Worm (Caenorhabditis elegans) whole organism, L4 larva: ENCODE results near the gene pha-1.

Experiments used
- D1046.2 ChIP-seq: fragments of 200-800 bp; sonication (Bioruptor generic); IDR thresholded peaks from 2 replicates; pipeline ENCODE4 v1.3.6; 2022; ENCODE audit warnings: missing genetic modification characterization, missing compliant biosample characterization
- F26F4.8 ChIP-seq: fragments of 200-800 bp; sonication (Bioruptor generic); conservative IDR thresholded peaks from 2 replicates; pipeline ENCODE4 v1.3.6; 2022; ENCODE audit warnings: missing genetic modification characterization, missing compliant biosample characterization
- F37D6.2 ChIP-seq: sonication (generic microtip); optimal IDR thresholded peaks from 2 replicates; lab custom pipeline; 2016; ENCODE audit warnings: mild to moderate bottlenecking, missing genetic modification characterization, missing compliant biosample characterization
- F49E8.2 ChIP-seq: sonication (generic microtip); optimal IDR thresholded peaks from 2 replicates; lab custom pipeline; 2016; ENCODE audit warnings: missing compliant biosample characterization, mild to moderate bottlenecking, missing genetic modification characterization, borderline replicate concordance
- T26A8.4 ChIP-seq: fragments of 200-800 bp; sonication (Bioruptor generic); IDR thresholded peaks from 2 replicates; pipeline ENCODE4 v1.3.6; 2022; ENCODE audit warnings: missing genetic modification characterization, missing compliant biosample characterization
- aha-1 ChIP-seq: fragments of 150-350 bp; peaks from one replicate; lab custom pipeline; 2014; ENCODE audit warnings: missing biosample characterization, missing genetic modification characterization
- ceh-28 ChIP-seq: fragments of 150-350 bp; optimal IDR thresholded peaks from 2 replicates; lab custom pipeline; 2014; ENCODE audit warnings: missing biosample characterization, missing genetic modification reagents, missing genetic modification characterization
- ceh-32 ChIP-seq: sonication (generic microtip); optimal IDR thresholded peaks from 2 replicates; lab custom pipeline; 2016; ENCODE audit warnings: mild to moderate bottlenecking, missing genetic modification characterization, missing compliant biosample characterization; ENCODE audit not compliant: poor library complexity
- ceh-82 ChIP-seq: sonication (generic microtip); optimal IDR thresholded peaks from 2 replicates; lab custom pipeline; 2017; ENCODE audit warnings: missing biosample characterization, missing genetic modification characterization
- ctbp-1 ChIP-seq: fragments of 200-800 bp; sonication (Bioruptor generic); IDR thresholded peaks from 2 replicates; pipeline ENCODE4 v1.3.6; 2022; ENCODE audit warnings: missing genetic modification reagents, missing genetic modification characterization, missing compliant biosample characterization
- daf-12 ChIP-seq: fragments of 150-350 bp; optimal IDR thresholded peaks from 2 replicates; lab custom pipeline; 2014; ENCODE audit warnings: missing biosample characterization, missing genetic modification reagents, missing genetic modification characterization
- daf-16 ChIP-seq, 3 experiments: sonication (generic microtip); optimal IDR thresholded peaks; 2 replicates each; lab custom pipeline; 2016 to 2017; ENCODE audit warnings: missing genetic modification characterization in 3 of 3, missing genetic modification reagents in 3 of 3, mild to moderate bottlenecking in 2 of 3, missing compliant biosample characterization in 2 of 3, missing biosample characterization in 1 of 3, moderate library complexity in 1 of 3
- daf-19 ChIP-seq: fragments of 200-800 bp; sonication (Bioruptor generic); conservative IDR thresholded peaks from 2 replicates; pipeline ENCODE4 v1.3.6; 2022; ENCODE audit warnings: missing genetic modification characterization, missing compliant biosample characterization
- dmd-6 ChIP-seq: fragments of 200-800 bp; sonication (Bioruptor generic); IDR thresholded peaks from 2 replicates; pipeline ENCODE4 v1.3.6; 2022; ENCODE audit warnings: missing genetic modification reagents, missing genetic modification characterization, missing compliant biosample characterization
- dmd-9 ChIP-seq: fragments of 200-800 bp; sonication (Bioruptor generic); IDR thresholded peaks from 2 replicates; pipeline ENCODE4 v1.3.6; 2022; ENCODE audit warnings: missing genetic modification reagents, missing genetic modification characterization, missing compliant biosample characterization
- dpl-1 ChIP-seq: fragments of 150-350 bp; optimal IDR thresholded peaks from 2 replicates; lab custom pipeline; 2014; ENCODE audit warnings: missing biosample characterization, missing genetic modification reagents, missing genetic modification characterization
- duxl-1 ChIP-seq: sonication (generic microtip); optimal IDR thresholded peaks from 2 replicates; lab custom pipeline; 2016; ENCODE audit warnings: mild to moderate bottlenecking, missing genetic modification characterization, moderate library complexity, missing compliant biosample characterization; ENCODE audit not compliant: poor library complexity
- dve-1 ChIP-seq: sonication (generic microtip); optimal IDR thresholded peaks from 2 replicates; lab custom pipeline; 2017; ENCODE audit warnings: antibody characterized with exemption, mild to moderate bottlenecking, missing genetic modification characterization, missing compliant biosample characterization; ENCODE audit not compliant: insufficient read depth
- egl-43 ChIP-seq: fragments of 200-800 bp; sonication (Bioruptor generic); IDR thresholded peaks from 2 replicates; pipeline ENCODE4 v1.3.6; 2022; ENCODE audit warnings: missing genetic modification reagents, missing genetic modification characterization, missing compliant biosample characterization
- fkh-10 ChIP-seq: fragments of 150-350 bp; optimal IDR thresholded peaks from 2 replicates; lab custom pipeline; 2014; ENCODE audit warnings: missing biosample characterization, missing genetic modification reagents, missing genetic modification characterization
- fos-1 ChIP-seq: fragments of 150-350 bp; optimal IDR thresholded peaks from 2 replicates; lab custom pipeline; 2014; ENCODE audit warnings: missing biosample characterization, missing genetic modification characterization
- hlh-11 ChIP-seq: fragments of 200-800 bp; sonication (Bioruptor generic); optimal IDR thresholded peaks from 2 replicates; lab custom pipeline; 2018; ENCODE audit warnings: mild to moderate bottlenecking, missing genetic modification characterization, missing compliant biosample characterization
- lim-7 ChIP-seq: fragments of 200-800 bp; sonication (Bioruptor generic); IDR thresholded peaks from 2 replicates; pipeline ENCODE4 v1.3.6; 2022; ENCODE audit warnings: missing genetic modification characterization, missing compliant biosample characterization
- lin-1 ChIP-seq: fragments of 200-800 bp; sonication (Bioruptor generic); IDR thresholded peaks from 2 replicates; pipeline ENCODE4 v1.3.6; 2022; ENCODE audit warnings: missing genetic modification reagents, missing genetic modification characterization, missing compliant biosample characterization
- lin-13 ChIP-seq: fragments of 150-350 bp; optimal IDR thresholded peaks from 2 replicates; lab custom pipeline; 2014; ENCODE audit warnings: missing biosample characterization, missing genetic modification reagents, missing genetic modification characterization
- lin-15B ChIP-seq: fragments of 150-350 bp; sonication (generic microtip); optimal IDR thresholded peaks from 3 replicates; lab custom pipeline; 2014; ENCODE audit warnings: missing biosample characterization, missing genetic modification characterization
- lin-38 ChIP-seq: fragments of 200-800 bp; sonication (Bioruptor generic); IDR thresholded peaks from 2 replicates; pipeline ENCODE4 v1.3.6; 2022; ENCODE audit warnings: missing genetic modification reagents, missing genetic modification characterization, missing compliant biosample characterization
- lsy-2 ChIP-seq, 2 experiments: fragments of 150-350 bp in 1 of 2; sonication (generic microtip) in 1 of 2; optimal IDR thresholded peaks; 2 replicates each; lab custom pipeline; 2014 to 2017; ENCODE audit warnings: missing biosample characterization in 2 of 2, missing genetic modification characterization in 2 of 2
- mdt-29 ChIP-seq: fragments of 200-800 bp; sonication (Bioruptor generic); IDR thresholded peaks from 2 replicates; pipeline ENCODE4 v1.3.6; 2022; ENCODE audit warnings: missing genetic modification reagents, missing genetic modification characterization, missing compliant biosample characterization
- mes-2 ChIP-seq: sonication (generic microtip); optimal IDR thresholded peaks from 2 replicates; lab custom pipeline; 2016; ENCODE audit warnings: missing genotype, mild to moderate bottlenecking, missing genetic modification characterization, missing compliant biosample characterization; ENCODE audit not compliant: poor library complexity, severe bottlenecking
- mxl-2 ChIP-seq: fragments of 200-800 bp; sonication (Bioruptor generic); conservative IDR thresholded peaks from 2 replicates; pipeline ENCODE4 v1.3.6; 2022; ENCODE audit warnings: missing genetic modification reagents, missing genetic modification characterization, missing compliant biosample characterization
- mxl-3 ChIP-seq: fragments of 200-800 bp; sonication (Bioruptor generic); optimal IDR thresholded peaks from 2 replicates; lab custom pipeline; 2018; ENCODE audit warnings: mild to moderate bottlenecking, missing genetic modification characterization, missing compliant biosample characterization
- nhr-28 ChIP-seq: fragments of 150-350 bp; optimal IDR thresholded peaks from 2 replicates; lab custom pipeline; 2014; ENCODE audit warnings: missing biosample characterization, missing genetic modification characterization
- nhr-42 ChIP-seq: fragments of 200-800 bp; sonication (Bioruptor generic); IDR thresholded peaks from 2 replicates; pipeline ENCODE4 v1.3.6; 2022; ENCODE audit warnings: missing genetic modification characterization, missing compliant biosample characterization
- pha-4 ChIP-seq, 2 experiments: fragments of 150-350 bp in 1 of 2; fragments of 200-800 bp in 1 of 2; sonication (Bioruptor generic) in 1 of 2; IDR thresholded peaks in 1 of 2; optimal IDR thresholded peaks in 1 of 2; 2 replicates each; pipeline versions ENCODE4 v1.3.6 to Lab custom; 2014 to 2022; ENCODE audit warnings: missing genetic modification characterization in 2 of 2, missing genetic modification reagents in 2 of 2, missing biosample characterization in 1 of 2, missing compliant biosample characterization in 1 of 2
- pqm-1 ChIP-seq: sonication (generic microtip); optimal IDR thresholded peaks from 2 replicates; lab custom pipeline; 2017; ENCODE audit warnings: missing biosample characterization, missing genetic modification characterization
- snpc-1.2 ChIP-seq: fragments of 200-800 bp; sonication (Bioruptor generic); IDR thresholded peaks from 2 replicates; pipeline ENCODE4 v1.3.6; 2022; ENCODE audit warnings: missing genetic modification reagents, missing genetic modification characterization, missing compliant biosample characterization
- snpc-4 ChIP-seq: fragments of 150-350 bp; optimal IDR thresholded peaks from 2 replicates; lab custom pipeline; 2014; ENCODE audit warnings: missing biosample characterization, missing genetic modification characterization
- tra-1 ChIP-seq: fragments of 200-800 bp; sonication (Bioruptor generic); IDR thresholded peaks from 2 replicates; pipeline ENCODE4 v1.3.6; 2022; ENCODE audit warnings: missing genetic modification reagents, missing genetic modification characterization, missing compliant biosample characterization
- unc-39 ChIP-seq: sonication (generic microtip); optimal IDR thresholded peaks from 2 replicates; lab custom pipeline; 2017; ENCODE audit warnings: missing biosample characterization, missing genetic modification characterization
- zag-1 ChIP-seq: fragments of 150-350 bp; optimal IDR thresholded peaks from 2 replicates; lab custom pipeline; 2014; ENCODE audit warnings: missing biosample characterization, missing genetic modification characterization
- zip-11 ChIP-seq: fragments of 200-800 bp; sonication (Bioruptor generic); IDR thresholded peaks from 2 replicates; pipeline ENCODE4 v1.3.6; 2022; ENCODE audit warnings: missing genetic modification characterization, missing compliant biosample characterization
- zip-2 ChIP-seq: fragments of 150-350 bp; optimal IDR thresholded peaks from 2 replicates; lab custom pipeline; 2014; ENCODE audit warnings: missing biosample characterization, missing genetic modification characterization
- ztf-7 ChIP-seq: fragments of 150-350 bp; optimal IDR thresholded peaks from 2 replicates; lab custom pipeline; 2014; ENCODE audit warnings: missing biosample characterization, missing genetic modification characterization

pha-1 gene

ce11 chrIII:11087442-11087841 is 44.1 kb upstream of the pha-1 start (continued):
- TF ChIP-seq lin-1 (GFP tag; lab: Robert Waterston, UW) (peak; percentile 45; the same call in 1 of the 2 replicates), ceh-32 (tag; lab: Kevin White, UChicago) (no peak), zip-2 (no peak), hlh-11 (tag; lab: Kevin White, UChicago) (peak; percentile 75), tra-1 (GFP tag; lab: Robert Waterston, UW) (no peak), pha-4 (GFP tag; IDR thresholded peaks at IDR 0.05; lab: Robert Waterston, UW) (no peak), pha-4 (tag; optimal IDR thresholded peaks at IDR 0.05; lab: Kevin White, UChicago) (no peak), pqm-1 (tag; lab: Kevin White, UChicago) (peak; percentile 80), zip-11 (GFP tag; lab: Robert Waterston, UW) (no peak)
- TF ChIP-seq, all 104 proteins: peak for 14

ce11 chrIII:11088187-11088586 is 43.4 kb upstream of the pha-1 start, which contains the start of gene W09D6.5:
TSS of gene W09D6.5 (plus strand) at chrIII:11088487.
- TF ChIP-seq dve-1 (tag; lab: Kevin White, UChicago) (no peak), ztf-7 (tag; lab: Kevin White, UChicago) (no peak), dmd-6 (GFP tag; lab: Robert Waterston, UW) (no peak), fkh-10 (GFP tag; lab: Kevin White, UChicago) (no peak), lin-15B (no peak), D1046.2 (no peak), zag-1 (tag; lab: Kevin White, UChicago) (no peak), daf-19 (GFP tag; lab: Robert Waterston, UW) (no peak), daf-12 (no peak), daf-16 (GFP tag; optimal IDR thresholded peaks at IDR 0.05; lab: Kevin White, UChicago) (no peak), daf-16 (tag; optimal IDR thresholded peaks at IDR 0.05; lab: Kevin White, UChicago) (no peak), hlh-11 (tag; lab: Kevin White, UChicago) (no peak), mdt-29 (GFP tag; lab: Robert Waterston, UW) (no peak), lin-38 (GFP tag; lab: Robert Waterston, UW) (no peak)

- TF ChIP-seq T26A8.4 (GFP tag; lab: Robert Waterston, UW) = peak; percentile 65
- peak; percentile 40 for TF ChIP-seq dve-1 (tag; lab: Kevin White, UChicago)
- TF ChIP-seq ceh-28 = no peak
- TF ChIP-seq pqm-1 (tag; lab: Kevin White, UChicago) = no peak
- TF ChIP-seq daf-16 (GFP tag; optimal IDR thresholded peaks at IDR 0.05; lab: Kevin White, UChicago) = no peak
- TF ChIP-seq daf-16 (tag; optimal IDR thresholded peaks at IDR 0.05; lab: Kevin White, UChicago) = peak; percentile 64
- no peak for TF ChIP-seq hlh-11 (tag; lab: Kevin White, UChicago)
- TF ChIP-seq lin-15B = no peak
- TF ChIP-seq F26F4.8 (GFP tag; lab: Robert Waterston, UW) = no peak
- no peak for TF ChIP-seq nhr-28
- TF ChIP-seq snpc-4 (tag; lab: Kevin White, UChicago) = peak; percentile 90
- peak; percentile 66; the same call in 1 of the 2 replicates for TF ChIP-seq lim-7 (GFP tag; lab: Robert Waterston, UW)
- peak; percentile 11 for TF ChIP-seq dpl-1 (GFP tag; lab: Kevin White, UChicago)
- TF ChIP-seq snpc-1.2 (GFP tag; lab: Robert Waterston, UW) = peak; percentile 70; the same call in 1 of the 2 replicates
- TF ChIP-seq lsy-2 (tag; optimal IDR thresholded peaks at IDR 0.05; lab: Kevin White, UChicago) = peak in 1 of 2 experiments; percentile 54
- TF ChIP-seq ceh-82 (tag; lab: Kevin White, UChicago) = no peak
- no peak for TF ChIP-seq unc-39 (tag; lab: Kevin White, UChicago)
- peak; percentile 77 for TF ChIP-seq mes-2 (tag; lab: Kevin White, UChicago)
- peak; percentile 43 for TF ChIP-seq F49E8.2 (tag; lab: Kevin White, UChicago)
- no peak for TF ChIP-seq D1046.2
- peak; percentile 45; the same call in 1 of the 2 replicates for TF ChIP-seq nhr-42 (GFP tag; lab: Robert Waterston, UW)
- TF ChIP-seq aha-1 = peak; percentile 63
- no peak for TF ChIP-seq egl-43 (GFP tag; lab: Robert Waterston, UW)
- TF ChIP-seq duxl-1 (tag; lab: Kevin White, UChicago) = peak; percentile 59
- TF ChIP-seq ctbp-1 (GFP tag; lab: Robert Waterston, UW) = peak; percentile 24; the same call in 1 of the 2 replicates
- TF ChIP-seq mxl-3 (GFP tag; lab: Kevin White, UChicago) = peak; percentile 13
- TF ChIP-seq F37D6.2 (tag; lab: Kevin White, UChicago) = no peak
- no peak for TF ChIP-seq fos-1 (tag; lab: Kevin White, UChicago)
- TF ChIP-seq zip-11 (GFP tag; lab: Robert Waterston, UW) = no peak
- no peak for TF ChIP-seq mxl-2 (GFP tag; lab: Robert Waterston, UW)
- TF ChIP-seq lin-13 (GFP tag; lab: Kevin White, UChicago) = peak; percentile 30
- TF ChIP-seq ceh-32 (tag; lab: Kevin White, UChicago) = no peak
- 0 out of 2 replicates have a peak, but pooled peaks have one; percentile 17 for TF ChIP-seq dmd-9 (GFP tag; lab: Robert Waterston, UW)
These were observed 41.4 kb upstream of the pha-1 start for ce11 chrIII:11090112-11090648.
